Fruit fly (Drosophila melanogaster) S2 (cell line): ENCODE results near the gene Coq4.

ENCODE experiments used
- CG8478 ChIP-seq: fragments of >200 bp; optimal IDR thresholded peaks from 2 replicates; lab custom pipeline; 2018
- CTCF ChIP-seq, 2 experiments: fragments of >200 bp; optimal IDR thresholded peaks; 2 replicates each; lab custom pipeline; 2018

DNA sequence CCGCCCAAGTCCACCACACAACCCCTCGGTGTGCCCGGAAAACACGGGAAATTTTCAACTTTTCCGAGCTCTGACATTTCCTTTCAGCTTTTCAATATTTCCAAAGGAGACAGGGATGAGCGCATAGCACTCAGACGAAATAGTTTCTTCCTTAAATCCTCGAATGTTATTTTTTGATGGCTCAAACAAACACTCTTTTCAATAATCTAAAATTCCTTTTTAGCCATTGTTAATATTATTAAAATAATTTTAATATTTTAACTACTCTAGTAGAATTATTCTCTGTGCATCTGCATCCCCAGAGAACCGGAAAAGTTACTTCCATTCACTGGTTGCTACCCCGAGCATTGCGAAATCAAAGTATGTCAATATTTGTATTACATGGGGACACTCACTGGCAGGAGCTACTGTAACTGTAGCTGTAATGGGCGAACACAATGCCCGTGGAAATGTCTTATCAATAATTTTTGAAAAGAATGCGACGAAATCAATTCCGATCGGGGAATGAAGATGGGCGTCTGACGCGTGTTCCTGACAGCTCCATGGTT is 24.3 kb upstream of the Coq4 start:
- TF ChIP-seq CG8478 (lab: Kevin White, UChicago) = no peak
- no peak for TF ChIP-seq CTCF (optimal IDR thresholded peaks at IDR 0.05; lab: Kevin White, UChicago)
